Worm (Caenorhabditis elegans): ENCODE data around the gene sip-1.

The sip-1 gene

DNA sequence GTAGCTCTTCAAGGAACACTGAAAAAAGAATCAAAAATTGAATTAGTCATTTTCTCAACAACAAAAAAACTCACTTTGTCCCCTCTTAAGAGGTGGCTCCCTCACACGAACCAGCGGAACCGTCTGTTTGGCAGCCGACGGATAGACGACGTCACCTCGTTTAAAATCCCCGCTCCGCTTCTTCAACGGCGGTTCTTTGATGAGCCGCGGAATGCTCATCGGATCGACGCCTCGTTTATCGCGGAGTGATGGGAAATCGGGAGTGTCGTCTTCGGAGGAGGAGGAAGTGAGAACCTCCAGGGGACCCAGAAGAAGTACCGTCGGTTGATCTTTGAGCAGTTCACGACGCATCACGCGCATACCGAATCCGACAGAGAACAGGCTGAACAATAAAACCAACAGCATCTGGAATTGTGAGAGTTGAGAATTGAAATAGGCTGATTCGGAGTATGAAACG is 32.2 kb upstream of the sip-1 start, which contains the start of gene nlp-68:
Gene nlp-68 (minus strand): TSS at position 407 of the 457 bp plus-strand sequence.
- TF ChIP-seq ceh-91 (GFP tag; IDR thresholded peaks at IDR 0.05) = no peak
- no peak for TF ChIP-seq mes-4 (tag; optimal IDR thresholded peaks at IDR 0.05)
- TF ChIP-seq gei-17 (GFP tag; optimal IDR thresholded peaks at IDR 0.05) = no peak
- no peak for TF ChIP-seq F55B11.4 (tag; optimal IDR thresholded peaks at IDR 0.05; ENCODE audit: borderline replicate concordance, insufficient read depth)
- no peak for TF ChIP-seq snpc-3.4 (tag; optimal IDR thresholded peaks at IDR 0.05)
- peak; percentile 61; the same call in 1 of the 2 replicates for TF ChIP-seq zfh-2 (GFP tag; conservative IDR thresholded peaks at IDR 0.05)
- no peak for TF ChIP-seq nfyb-1 (GFP tag; IDR thresholded peaks at IDR 0.05)
- TF ChIP-seq let-607 (tag; optimal IDR thresholded peaks at IDR 0.05) = no peak

DNA sequence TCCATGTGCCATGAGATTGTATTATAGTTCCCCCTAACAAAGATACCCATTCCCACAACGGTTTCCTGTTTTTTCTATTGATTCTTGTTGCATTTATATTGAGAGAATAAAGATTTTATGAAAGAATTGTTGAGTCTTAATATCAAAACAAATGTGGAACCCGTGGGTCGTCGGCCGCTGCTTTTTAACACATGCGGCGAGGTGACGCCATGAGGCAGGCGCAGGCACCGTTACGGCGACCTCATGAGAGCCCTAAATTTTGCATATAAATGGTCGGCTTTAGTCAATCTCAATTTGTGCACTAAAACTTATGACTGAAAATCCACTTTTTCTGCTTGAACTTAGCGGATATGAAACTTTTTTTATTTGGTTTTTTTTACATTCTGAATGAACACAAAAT is 31.0 kb upstream of the sip-1 start:
- TF ChIP-seq lin-26 (GFP tag; IDR thresholded peaks at IDR 0.05) (0 out of 2 replicates have a peak, but pooled peaks have one; percentile 21), cebp-1 (GFP tag; IDR thresholded peaks at IDR 0.05) (no peak), cebp-1 (tag; optimal IDR thresholded peaks at IDR 0.05) (peak; percentile 37), tlf-1 (GFP tag; optimal IDR thresholded peaks at IDR 0.05) (peak; percentile 9), snpc-3.4 (tag; optimal IDR thresholded peaks at IDR 0.05) (no peak), madf-10 (tag; optimal IDR thresholded peaks at IDR 0.05) (no peak), F23B12.7 (tag; optimal IDR thresholded peaks at IDR 0.05; ENCODE audit: insufficient read depth) (no peak), hmg-20 (GFP tag; IDR thresholded peaks at IDR 0.05) (no peak), ztf-26 (tag; optimal IDR thresholded peaks at IDR 0.05) (peak; percentile 62), K11D2.4 (GFP tag; IDR thresholded peaks at IDR 0.05) (no peak), hlh-26 (GFP tag; conservative IDR thresholded peaks at IDR 0.05) (no peak), atf-7 (tag; optimal IDR thresholded peaks at IDR 0.05) (peak; percentile 2), nhr-120 (GFP tag; IDR thresholded peaks at IDR 0.05) (0 out of 2 replicates have a peak, but pooled peaks have one; percentile 55), nfya-2 (GFP tag; IDR thresholded peaks at IDR 0.05) (no peak), bed-2 (GFP tag; IDR thresholded peaks at IDR 0.05) (no peak), nhr-90 (tag; optimal IDR thresholded peaks at IDR 0.05) (peak; percentile 26), ceh-58 (GFP tag; IDR thresholded peaks at IDR 0.05) (no peak), nfyb-1 (GFP tag; IDR thresholded peaks at IDR 0.05) (no peak), tbp1 (GFP tag; optimal IDR thresholded peaks at IDR 0.05) (no peak), hmg-1.2 (GFP tag; IDR thresholded peaks at IDR 0.05) (peak; percentile 5; the same call in 1 of the 2 replicates), dox-1 (GFP tag; IDR thresholded peaks at IDR 0.05) (peak; percentile 17; the same call in 1 of the 2 replicates), pha-4 (tag; optimal IDR thresholded peaks at IDR 0.05) (no peak), tbx-9 (tag; optimal IDR thresholded peaks at IDR 0.05; ENCODE audit: borderline replicate concordance) (no peak), B0336.3 (GFP tag; IDR thresholded peaks at IDR 0.05) (0 out of 2 replicates have a peak, but pooled peaks have one; percentile 19), snpc-4 (GFP tag; optimal IDR thresholded peaks at IDR 0.05) (no peak), snpc-4 (tag; optimal IDR thresholded peaks at IDR 0.05) (peak in 3 of 4 experiments; percentile 26 to 65 (median 47)), attf-3 (GFP tag; conservative IDR thresholded peaks at IDR 0.05) (no peak), repo-1 (tag; optimal IDR thresholded peaks at IDR 0.05) (peak; percentile 55), ekl-4 (GFP tag; IDR thresholded peaks at IDR 0.05) (no peak), pbrm-1 (GFP tag; IDR thresholded peaks at IDR 0.05) (0 out of 2 replicates have a peak, but pooled peaks have one; percentile 14), lsy-27 (tag; optimal IDR thresholded peaks at IDR 0.05; ENCODE audit: borderline replicate concordance, insufficient read depth) (no peak), mcd-1 (GFP tag; IDR thresholded peaks at IDR 0.05) (peak; percentile 36; the same call in 1 of the 2 replicates), mel-28 (tag; optimal IDR thresholded peaks at IDR 0.05; ENCODE audit: borderline replicate concordance) (no peak), egl-18 (GFP tag; IDR thresholded peaks at IDR 0.05) (no peak), snpc-1.1 (tag; optimal IDR thresholded peaks at IDR 0.05; ENCODE audit: insufficient read depth) (no peak), F52B5.7 (tag; optimal IDR thresholded peaks at IDR 0.05) (no peak), zfh-2 (GFP tag; conservative IDR thresholded peaks at IDR 0.05) (no peak), madf-6 (GFP tag; IDR thresholded peaks at IDR 0.05) (no peak), lir-1 (GFP tag; conservative IDR thresholded peaks at IDR 0.05) (no peak), T07F8.4 (tag; optimal IDR thresholded peaks at IDR 0.05) (no peak), dpff-1 (tag; optimal IDR thresholded peaks at IDR 0.05) (no peak)
